Worm (Caenorhabditis elegans) whole organism, L2 larva: ENCODE results near the gene F54F2.14.
A peak's percentile ranks its signal among the peaks of the same experiment; 100 is the strongest.

Experiments
- C34F6.9 ChIP-seq: fragments of 150-350 bp; optimal IDR thresholded peaks from 2 replicates; lab custom pipeline; 2014; ENCODE audit warnings: missing biosample characterization, missing genetic modification characterization
- F13H6.1 ChIP-seq: sonication (generic microtip); optimal IDR thresholded peaks from 2 replicates; lab custom pipeline; 2016; ENCODE audit warnings: missing genetic modification characterization, missing compliant biosample characterization
- R02D3.7 ChIP-seq: fragments of 150-350 bp; optimal IDR thresholded peaks from 2 replicates; lab custom pipeline; 2014; ENCODE audit warnings: missing biosample characterization, missing genetic modification characterization
- Y55F3AM.14 ChIP-seq: fragments of 200-800 bp; sonication (Bioruptor generic); optimal IDR thresholded peaks from 2 replicates; lab custom pipeline; 2018; ENCODE audit warnings: mild to moderate bottlenecking, missing genetic modification characterization, missing compliant biosample characterization
- ZK546.5 ChIP-seq: sonication (generic microtip); optimal IDR thresholded peaks from 2 replicates; lab custom pipeline; 2017; ENCODE audit warnings: missing biosample characterization, missing genetic modification characterization
- alr-1 ChIP-seq: fragments of 150-350 bp; optimal IDR thresholded peaks from 2 replicates; lab custom pipeline; 2014; ENCODE audit warnings: missing biosample characterization, missing genetic modification characterization
- aly-2 ChIP-seq: fragments of 150-350 bp; optimal IDR thresholded peaks from 2 replicates; lab custom pipeline; 2014; ENCODE audit warnings: missing biosample characterization, missing genetic modification characterization
- ama-1 ChIP-seq: fragments of 150-350 bp; optimal IDR thresholded peaks from 2 replicates; lab custom pipeline; 2018; ENCODE audit warnings: inconsistent platforms
- blmp-1 ChIP-seq: sonication (generic microtip); optimal IDR thresholded peaks from 2 replicates; lab custom pipeline; 2017; ENCODE audit warnings: missing genetic modification characterization, mild to moderate bottlenecking, missing compliant biosample characterization, antibody characterized with exemption, moderate library complexity; ENCODE audit not compliant: insufficient read depth
- ceh-16 ChIP-seq: fragments of 150-350 bp; optimal IDR thresholded peaks from 2 replicates; lab custom pipeline; 2014; ENCODE audit warnings: missing biosample characterization, missing genetic modification characterization
- ceh-82 ChIP-seq: fragments of 150-350 bp; optimal IDR thresholded peaks from 2 replicates; lab custom pipeline; 2014; ENCODE audit warnings: missing biosample characterization, missing genetic modification characterization
- crh-2 ChIP-seq: sonication (generic microtip); optimal IDR thresholded peaks from 2 replicates; lab custom pipeline; 2017; ENCODE audit warnings: missing biosample characterization, missing genetic modification characterization
- dmd-4 ChIP-seq: sonication (generic microtip); optimal IDR thresholded peaks from 2 replicates; lab custom pipeline; 2017; ENCODE audit warnings: missing biosample characterization, missing genetic modification characterization
- egl-27 ChIP-seq: sonication (generic microtip); optimal IDR thresholded peaks from 3 replicates; lab custom pipeline; 2017; ENCODE audit warnings: missing biosample characterization, missing genetic modification reagents, missing genetic modification characterization
- elt-1 ChIP-seq: fragments of 150-350 bp; optimal IDR thresholded peaks from 2 replicates; lab custom pipeline; 2014; ENCODE audit warnings: missing biosample characterization, missing genetic modification characterization
- elt-3 ChIP-seq: sonication (generic microtip); optimal IDR thresholded peaks from 2 replicates; lab custom pipeline; 2017; ENCODE audit warnings: missing biosample characterization, missing genetic modification characterization
- fos-1 ChIP-seq: fragments of 150-350 bp; optimal IDR thresholded peaks from 2 replicates; lab custom pipeline; 2014; ENCODE audit warnings: missing biosample characterization, missing genetic modification characterization
- gmeb-1 ChIP-seq: fragments of 150-350 bp; optimal IDR thresholded peaks from 2 replicates; lab custom pipeline; 2014; ENCODE audit warnings: missing biosample characterization, missing genetic modification characterization
- lin-11 ChIP-seq: fragments of 150-350 bp; sonication (generic microtip); optimal IDR thresholded peaks from 2 replicates; lab custom pipeline; 2014; ENCODE audit warnings: missing biosample characterization, missing genetic modification characterization, inconsistent platforms, mixed read lengths
- lin-13 ChIP-seq: fragments of 150-350 bp; optimal IDR thresholded peaks from 2 replicates; lab custom pipeline; 2014; ENCODE audit warnings: missing biosample characterization, missing genetic modification reagents, missing genetic modification characterization
- lin-39 ChIP-seq: fragments of 150-350 bp; optimal IDR thresholded peaks from 2 replicates; lab custom pipeline; 2014; ENCODE audit warnings: missing biosample characterization, missing genetic modification reagents, missing genetic modification characterization
- lsy-2 ChIP-seq, 2 experiments: fragments of 150-350 bp in 1 of 2; sonication (generic microtip) in 1 of 2; optimal IDR thresholded peaks; 2 replicates each; lab custom pipeline; 2014 to 2017; ENCODE audit warnings: missing biosample characterization in 2 of 2, missing genetic modification characterization in 2 of 2
- mab-5 ChIP-seq: fragments of 150-350 bp; optimal IDR thresholded peaks from 2 replicates; lab custom pipeline; 2014; ENCODE audit warnings: missing biosample characterization, missing genetic modification characterization
- mbf-1 ChIP-seq: sonication (generic microtip); optimal IDR thresholded peaks from 2 replicates; lab custom pipeline; 2017; ENCODE audit warnings: missing biosample characterization, missing genetic modification characterization
- mdl-1 ChIP-seq, 2 experiments: fragments of 150-350 bp in 1 of 2; sonication (generic microtip) in 1 of 2; optimal IDR thresholded peaks; 2 replicates each; lab custom pipeline; 2017; ENCODE audit warnings: missing biosample characterization in 2 of 2, missing genetic modification characterization in 2 of 2
- nhr-10 ChIP-seq: sonication (generic microtip); optimal IDR thresholded peaks from 2 replicates; lab custom pipeline; 2017; ENCODE audit warnings: missing biosample characterization, missing genetic modification characterization
- nhr-11 ChIP-seq: fragments of 150-350 bp; optimal IDR thresholded peaks from 2 replicates; lab custom pipeline; 2014; ENCODE audit warnings: missing biosample characterization, missing genetic modification characterization
- nhr-12 ChIP-seq: fragments of 150-350 bp; optimal IDR thresholded peaks from 2 replicates; lab custom pipeline; 2014; ENCODE audit warnings: missing biosample characterization, missing genetic modification characterization
- nhr-129 ChIP-seq: fragments of 150-350 bp; optimal IDR thresholded peaks from 2 replicates; lab custom pipeline; 2014; ENCODE audit warnings: missing biosample characterization, missing genetic modification characterization
- nhr-21 ChIP-seq: fragments of 150-350 bp; optimal IDR thresholded peaks from 2 replicates; lab custom pipeline; 2014; ENCODE audit warnings: missing biosample characterization, missing genetic modification characterization
- nhr-23 ChIP-seq: fragments of 150-350 bp; optimal IDR thresholded peaks from 2 replicates; lab custom pipeline; 2014; ENCODE audit warnings: missing biosample characterization, missing genetic modification reagents, missing genetic modification characterization
- nhr-237 ChIP-seq: fragments of 150-350 bp; optimal IDR thresholded peaks from 2 replicates; lab custom pipeline; 2014; ENCODE audit warnings: missing biosample characterization, missing genetic modification characterization
- nhr-25 ChIP-seq: fragments of 150-350 bp; sonication (generic microtip); optimal IDR thresholded peaks from 3 replicates; lab custom pipeline; 2014; ENCODE audit warnings: missing biosample characterization, missing genetic modification characterization
- nhr-6 ChIP-seq: fragments of 150-350 bp; optimal IDR thresholded peaks from 2 replicates; lab custom pipeline; 2014; ENCODE audit warnings: missing biosample characterization, missing genetic modification characterization
- nhr-77 ChIP-seq: fragments of 150-350 bp; optimal IDR thresholded peaks from 2 replicates; lab custom pipeline; 2014; ENCODE audit warnings: missing biosample characterization, missing genetic modification characterization
- peb-1 ChIP-seq: fragments of 150-350 bp; optimal IDR thresholded peaks from 2 replicates; lab custom pipeline; 2014; ENCODE audit warnings: missing biosample characterization, missing genetic modification characterization
- sem-4 ChIP-seq: fragments of 150-350 bp; optimal IDR thresholded peaks from 2 replicates; lab custom pipeline; 2014; ENCODE audit warnings: missing biosample characterization, missing genetic modification reagents, missing genetic modification characterization
- skn-1 ChIP-seq: sonication (generic microtip); optimal IDR thresholded peaks from 2 replicates; lab custom pipeline; 2017; ENCODE audit warnings: missing biosample characterization, missing genetic modification characterization
- sma-3 ChIP-seq: sonication (generic microtip); optimal IDR thresholded peaks from 2 replicates; lab custom pipeline; 2016; ENCODE audit warnings: missing genetic modification reagents, missing genetic modification characterization, missing compliant biosample characterization
- sma-9 ChIP-seq, 2 experiments: fragments of 150-350 bp in 1 of 2; sonication (generic microtip) in 1 of 2; optimal IDR thresholded peaks; 2 replicates each; lab custom pipeline; 2014 to 2016; ENCODE audit warnings: missing genetic modification characterization in 2 of 2, mild to moderate bottlenecking in 1 of 2, missing biosample characterization in 1 of 2, missing compliant biosample characterization in 1 of 2, missing genetic modification reagents in 1 of 2, moderate library complexity in 1 of 2
- snpc-4 ChIP-seq: fragments of 150-350 bp; optimal IDR thresholded peaks from 2 replicates; lab custom pipeline; 2014; ENCODE audit warnings: missing biosample characterization, missing genetic modification characterization
- unc-39 ChIP-seq: fragments of 150-350 bp; optimal IDR thresholded peaks from 2 replicates; lab custom pipeline; 2014; ENCODE audit warnings: missing biosample characterization, missing genetic modification characterization
- unc-55 ChIP-seq: fragments of 150-350 bp; sonication (generic microtip); optimal IDR thresholded peaks from 3 replicates; lab custom pipeline; 2014; ENCODE audit warnings: missing biosample characterization, missing genetic modification reagents, missing genetic modification characterization
- unc-62 ChIP-seq: fragments of 150-350 bp; optimal IDR thresholded peaks from 2 replicates; lab custom pipeline; 2014; ENCODE audit warnings: missing biosample characterization, missing genetic modification reagents, missing genetic modification characterization
- zag-1 ChIP-seq: fragments of 150-350 bp; optimal IDR thresholded peaks from 2 replicates; lab custom pipeline; 2014; ENCODE audit warnings: missing biosample characterization, missing genetic modification characterization
- ztf-1 ChIP-seq: fragments of 200-800 bp; sonication (Bioruptor generic); conservative IDR thresholded peaks from 2 replicates; pipeline ENCODE4 v1.3.6; 2022; ENCODE audit warnings: missing genetic modification characterization, missing compliant biosample characterization
- ztf-11 ChIP-seq: sonication (generic microtip); optimal IDR thresholded peaks from 2 replicates; lab custom pipeline; 2017; ENCODE audit warnings: missing biosample characterization, missing genetic modification characterization
- ztf-4 ChIP-seq: fragments of 150-350 bp; optimal IDR thresholded peaks from 2 replicates; lab custom pipeline; 2014; ENCODE audit warnings: missing biosample characterization, missing genetic modification characterization

Gene F54F2.14

DNA sequence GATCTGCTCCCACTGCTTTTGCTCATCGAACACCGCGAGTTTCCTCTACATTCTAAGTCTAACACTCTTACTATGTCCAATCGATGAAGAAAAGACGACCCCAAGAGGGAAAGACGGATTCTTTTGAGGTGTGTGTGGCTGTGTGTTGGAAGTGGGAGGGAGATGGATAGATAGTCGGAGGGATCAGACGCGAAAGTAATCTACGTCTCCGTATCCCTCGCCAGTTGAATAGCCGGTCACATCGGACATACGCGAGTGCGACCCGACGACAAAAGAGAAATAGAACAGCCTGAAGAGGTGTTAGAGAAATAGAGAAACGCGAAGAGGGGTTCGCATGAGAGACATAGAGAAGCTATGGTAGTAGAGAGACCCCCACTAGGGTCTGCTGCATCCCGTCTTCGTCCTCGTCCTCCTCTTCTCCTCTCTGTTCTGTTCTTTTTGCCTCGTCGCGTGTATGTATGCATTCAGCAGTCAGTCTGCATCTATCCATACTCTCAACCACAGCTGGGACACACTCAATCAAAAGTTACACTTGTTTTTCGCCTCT is 4.3 kb downstream of the F54F2.14 start:
- TF ChIP-seq snpc-4 (peak; percentile 95), fos-1 (tag; lab: Kevin White, UChicago) (peak; percentile 97), ztf-11 (tag; lab: Kevin White, UChicago) (peak; percentile 13), unc-55 (GFP tag; lab: Kevin White, UChicago) (peak; percentile 96), ztf-1 (GFP tag; lab: Robert Waterston, UW) (no peak), lin-11 (tag; lab: Kevin White, UChicago) (peak; percentile 87), C34F6.9 (peak; percentile 97), gmeb-1 (peak; percentile 77), lin-39 (tag; lab: Kevin White, UChicago) (peak; percentile 48), ama-1 (lab: Kevin White, UChicago) (peak; percentile 82), skn-1 (tag; lab: Kevin White, UChicago) (no peak), nhr-21 (tag; lab: Kevin White, UChicago) (peak; percentile 98), nhr-77 (tag; lab: Kevin White, UChicago) (peak; percentile 65), crh-2 (tag; lab: Kevin White, UChicago) (peak; percentile 96), F13H6.1 (peak; percentile 99), mab-5 (tag; lab: Kevin White, UChicago) (peak; percentile 87), egl-27 (tag; lab: Kevin White, UChicago) (peak; percentile 97), lsy-2 (tag; optimal IDR thresholded peaks at IDR 0.05; lab: Kevin White, UChicago) (peak; percentile 83 to 95), nhr-23 (tag; lab: Kevin White, UChicago) (no peak), nhr-10 (tag; lab: Kevin White, UChicago) (peak; percentile 29), lin-13 (GFP tag; lab: Kevin White, UChicago) (peak; percentile 95), unc-62 (peak; percentile 98), alr-1 (peak; percentile 85), sem-4 (peak; percentile 98), elt-1 (tag; lab: Kevin White, UChicago) (no peak), zag-1 (tag; lab: Kevin White, UChicago) (peak; percentile 98), unc-39 (peak; percentile 64), ceh-16 (tag; lab: Kevin White, UChicago) (peak; percentile 67), peb-1 (tag; lab: Kevin White, UChicago) (no peak), ztf-4 (tag; lab: Kevin White, UChicago) (peak; percentile 96), nhr-12 (tag; lab: Kevin White, UChicago) (no peak), nhr-237 (tag; lab: Kevin White, UChicago) (peak; percentile 54), ceh-82 (tag; lab: Kevin White, UChicago) (peak; percentile 39), nhr-11 (no peak), mbf-1 (tag; lab: Kevin White, UChicago) (no peak), mdl-1 (tag; optimal IDR thresholded peaks at IDR 0.05; lab: Kevin White, UChicago) (peak; percentile 91 to 94), blmp-1 (tag; lab: Kevin White, UChicago) (peak; percentile 87), dmd-4 (tag; lab: Kevin White, UChicago) (no peak), R02D3.7 (tag; lab: Kevin White, UChicago) (peak; percentile 31), aly-2 (tag; lab: Kevin White, UChicago) (no peak), elt-3 (no peak), sma-9 (GFP tag; optimal IDR thresholded peaks at IDR 0.05; lab: Kevin White, UChicago) (peak; percentile 99), sma-9 (tag; optimal IDR thresholded peaks at IDR 0.05; lab: Kevin White, UChicago) (peak; percentile 84), Y55F3AM.14 (peak; percentile 94), sma-3 (GFP tag; lab: Kevin White, UChicago) (peak; percentile 96), nhr-129 (tag; lab: Kevin White, UChicago) (peak; percentile 90), nhr-25 (tag; lab: Kevin White, UChicago) (peak; percentile 97), nhr-6 (tag; lab: Kevin White, UChicago) (peak; percentile 94), ZK546.5 (peak; percentile 63)
